Worm (Caenorhabditis elegans): ENCODE results near the gene Y55B1BR.6.
A peak's percentile ranks its signal among the peaks of the same experiment; 100 is the strongest.

Y55B1BR.6 gene

DNA sequence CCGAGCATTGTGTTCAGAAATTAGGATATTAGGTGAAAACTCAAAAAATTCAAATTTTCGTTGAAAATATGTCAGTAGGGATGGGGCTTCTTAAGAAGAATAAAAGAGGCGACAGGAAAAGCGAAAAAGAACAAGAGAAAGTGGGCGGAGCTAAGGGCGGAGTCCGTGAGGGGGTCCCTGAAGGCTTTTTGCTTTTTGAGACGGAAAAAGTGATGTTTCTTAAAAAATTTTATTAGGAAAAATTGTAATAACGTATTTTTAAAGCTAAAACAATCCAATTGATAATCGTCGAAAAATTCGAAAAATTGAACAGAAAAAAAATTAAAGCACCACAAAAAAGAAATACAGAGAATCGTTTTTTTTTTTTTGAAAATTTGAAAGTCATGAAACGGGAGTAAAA lies at the start of gene Y55B1BR.6:
Gene Y55B1BR.6 (minus strand): TSS at position 101 of the 400 bp plus-strand sequence.
- TF ChIP-seq lir-1 (GFP tag; conservative IDR thresholded peaks at IDR 0.05) (no peak), F22D6.2 (tag; optimal IDR thresholded peaks at IDR 0.05) (no peak), ztf-3 (GFP tag; optimal IDR thresholded peaks at IDR 0.05) (no peak), nhr-179 (tag; optimal IDR thresholded peaks at IDR 0.05) (no peak), dox-1 (GFP tag; IDR thresholded peaks at IDR 0.05) (no peak), lsy-27 (tag; optimal IDR thresholded peaks at IDR 0.05; ENCODE audit: borderline replicate concordance, insufficient read depth) (no peak), let-607 (tag; optimal IDR thresholded peaks at IDR 0.05) (no peak), ekl-4 (GFP tag; IDR thresholded peaks at IDR 0.05) (no peak), F39B2.1 (GFP tag; IDR thresholded peaks at IDR 0.05) (no peak), ceh-91 (GFP tag; IDR thresholded peaks at IDR 0.05) (no peak), attf-6 (GFP tag; IDR thresholded peaks at IDR 0.05) (no peak), gei-17 (GFP tag; optimal IDR thresholded peaks at IDR 0.05) (no peak), ztf-18 (tag; optimal IDR thresholded peaks at IDR 0.05) (no peak), efl-1 (GFP tag; optimal IDR thresholded peaks at IDR 0.05) (no peak), tlf-1 (GFP tag; optimal IDR thresholded peaks at IDR 0.05) (no peak), ZK185.1 (tag; optimal IDR thresholded peaks at IDR 0.05; ENCODE audit: poor library complexity, severe bottlenecking) (no peak), cebp-1 (GFP tag; IDR thresholded peaks at IDR 0.05) (no peak), cebp-1 (tag; optimal IDR thresholded peaks at IDR 0.05) (no peak), B0035.1 (tag; optimal IDR thresholded peaks at IDR 0.05) (no peak), lin-26 (GFP tag; IDR thresholded peaks at IDR 0.05) (no peak), aptf-3 (GFP tag; IDR thresholded peaks at IDR 0.05) (no peak)

DNA sequence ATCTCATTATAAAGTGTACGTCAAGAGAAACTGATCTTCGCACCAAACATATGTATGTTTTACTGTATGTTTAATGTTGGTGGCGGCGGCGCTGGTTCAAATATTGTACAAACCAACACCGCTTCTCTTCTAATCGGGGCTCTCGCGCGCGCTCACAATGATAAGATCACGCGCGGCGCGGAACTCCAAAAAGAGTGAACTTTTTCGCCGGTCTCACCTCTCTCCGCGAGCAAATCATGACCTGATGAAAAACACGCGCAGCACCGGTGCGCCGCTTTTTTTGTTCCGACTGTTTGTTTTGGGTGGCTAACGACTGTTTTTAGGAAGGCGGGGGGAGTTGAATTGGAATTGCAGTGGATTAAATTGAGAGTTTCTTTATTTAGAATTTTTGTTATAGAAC lies 49.7 kb upstream of the Y55B1BR.6 start:
- TF ChIP-seq aptf-2 (GFP tag; conservative IDR thresholded peaks at IDR 0.05) (no peak), zfh-2 (GFP tag; conservative IDR thresholded peaks at IDR 0.05) (peak; percentile 66), B0019.2 (GFP tag; conservative IDR thresholded peaks at IDR 0.05) (no peak)

DNA sequence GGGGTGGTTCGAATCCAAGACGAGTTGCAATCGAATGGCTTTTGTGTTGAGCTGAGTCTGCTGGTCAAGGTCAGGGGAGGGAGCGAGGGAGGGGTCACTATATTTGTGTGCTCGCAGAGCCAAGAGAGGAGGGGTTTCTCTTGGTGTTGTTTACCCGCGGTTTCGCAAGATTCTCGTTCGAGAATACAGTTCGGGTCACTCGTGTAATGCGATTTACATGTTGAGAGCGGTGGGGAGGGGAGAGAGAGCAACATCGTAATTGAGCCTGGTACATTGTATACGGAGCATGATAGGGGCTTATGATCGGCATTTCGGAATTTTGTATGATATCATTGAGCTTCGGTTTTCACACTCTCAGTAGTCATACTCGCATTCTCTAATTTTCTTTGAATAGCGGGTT lies 48.5 kb upstream of the Y55B1BR.6 start, which contains the start of gene F30H5.3:
Gene F30H5.3 (minus strand): TSS at position 101 of the 400 bp plus-strand sequence.
- TF ChIP-seq zfh-2 (GFP tag; conservative IDR thresholded peaks at IDR 0.05) (0 out of 2 replicates have a peak, but pooled peaks have one; percentile 24), lir-1 (GFP tag; conservative IDR thresholded peaks at IDR 0.05) (no peak), ceh-58 (GFP tag; IDR thresholded peaks at IDR 0.05) (0 out of 2 replicates have a peak, but pooled peaks have one; percentile 40)

DNA sequence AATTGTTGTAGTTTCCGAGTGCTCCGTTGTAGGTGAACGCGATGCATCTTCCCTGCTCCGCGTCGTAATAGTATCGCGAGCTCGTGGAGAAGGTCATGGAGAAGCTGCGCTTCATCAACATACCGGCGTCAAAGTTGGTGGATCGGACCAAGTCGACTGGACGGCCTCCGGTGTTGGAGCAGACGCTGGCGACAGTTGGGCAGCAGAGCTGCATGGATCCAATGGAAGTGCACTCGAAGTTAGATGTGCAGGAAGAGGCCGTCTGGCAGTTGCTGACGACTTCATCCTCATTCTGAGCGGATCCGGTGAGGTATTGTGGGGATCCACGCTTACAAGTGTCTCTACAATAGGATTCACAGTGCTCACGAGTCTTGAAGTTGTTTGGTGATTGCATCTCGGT lies 45.4 kb upstream of the Y55B1BR.6 start:
- TF ChIP-seq zfh-2 (GFP tag; conservative IDR thresholded peaks at IDR 0.05) (peak; percentile 62), Y53G8AR.9 (GFP tag; conservative IDR thresholded peaks at IDR 0.05) (no peak), hlh-26 (GFP tag; conservative IDR thresholded peaks at IDR 0.05) (no peak), him-1 (tag; optimal IDR thresholded peaks at IDR 0.05) (no peak), madf-3 (GFP tag; IDR thresholded peaks at IDR 0.05) (0 out of 2 replicates have a peak, but pooled peaks have one; percentile 36), ZK185.1 (tag; optimal IDR thresholded peaks at IDR 0.05; ENCODE audit: poor library complexity, severe bottlenecking) (no peak), Y53F4B.3 (GFP tag; IDR thresholded peaks at IDR 0.05) (no peak)

DNA sequence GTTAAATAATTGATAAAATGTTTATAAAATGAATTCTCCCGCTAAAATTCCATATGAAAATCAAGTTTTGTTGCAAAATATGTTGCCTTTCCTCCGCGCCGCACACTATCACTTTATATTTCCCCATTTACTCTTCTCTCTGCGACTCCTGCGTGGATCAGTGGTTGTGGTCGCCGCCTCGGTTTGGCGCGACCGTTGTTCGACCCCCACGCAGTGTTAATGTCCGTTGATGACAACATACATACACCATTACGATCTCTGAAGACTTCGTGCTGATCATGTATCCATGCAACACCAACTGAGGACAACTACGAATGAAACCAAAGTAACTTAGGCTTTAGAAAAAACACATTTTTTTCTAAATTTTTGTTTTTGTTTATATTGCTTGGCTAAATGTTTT lies 39.0 kb upstream of the Y55B1BR.6 start:
- TF ChIP-seq ceh-58 (GFP tag; IDR thresholded peaks at IDR 0.05) (0 out of 2 replicates have a peak, but pooled peaks have one; percentile 86), ztf-25 (GFP tag; IDR thresholded peaks at IDR 0.05) (peak; percentile 95), ekl-4 (GFP tag; IDR thresholded peaks at IDR 0.05) (peak; percentile 90), rec-8 (tag; optimal IDR thresholded peaks at IDR 0.05) (peak; percentile 86 to 95), dox-1 (GFP tag; IDR thresholded peaks at IDR 0.05) (peak; percentile 92; the same call in 1 of the 2 replicates), hrde-1 (tag; optimal IDR thresholded peaks at IDR 0.05; ENCODE audit: borderline replicate concordance) (peak; percentile 85), snpc-3.4 (tag; optimal IDR thresholded peaks at IDR 0.05) (peak; percentile 76), ceh-79 (tag; optimal IDR thresholded peaks at IDR 0.05) (peak; percentile 92), mel-28 (tag; optimal IDR thresholded peaks at IDR 0.05; ENCODE audit: borderline replicate concordance) (peak; percentile 79), tbp1 (GFP tag; optimal IDR thresholded peaks at IDR 0.05) (peak; percentile 99), ztf-28 (GFP tag; IDR thresholded peaks at IDR 0.05) (peak; percentile 72), let-607 (tag; optimal IDR thresholded peaks at IDR 0.05) (peak; percentile 57 to 81), ztf-6 (GFP tag; IDR thresholded peaks at IDR 0.05) (peak; percentile 81; the same call in 1 of the 2 replicates), ceh-40 (GFP tag; IDR thresholded peaks at IDR 0.05) (peak; percentile 63; the same call in 1 of the 2 replicates), egl-18 (GFP tag; IDR thresholded peaks at IDR 0.05) (no peak)

Data from whole organism, young adult.